Worm (Caenorhabditis elegans) whole organism, midembryonic: ENCODE measurements around the gene T10D4.1.

Experiments
- T22C8.4 ChIP-seq: fragments of 200-800 bp; sonication (Bioruptor generic); IDR thresholded peaks from 2 replicates; pipeline ENCODE4 v1.3.6; 2022; ENCODE audit warnings: missing genetic modification characterization, missing compliant biosample characterization
- cog-1 ChIP-seq: sonication (generic microtip); optimal IDR thresholded peaks from 2 replicates; lab custom pipeline; 2016; ENCODE audit warnings: missing genetic modification characterization, missing compliant biosample characterization
- flt-1 ChIP-seq: fragments of 200-800 bp; sonication (Bioruptor generic); IDR thresholded peaks from 2 replicates; pipeline ENCODE4 v1.3.6; 2022; ENCODE audit warnings: missing genetic modification characterization, missing compliant biosample characterization
- klf-2 ChIP-seq: fragments of 200-800 bp; sonication (Bioruptor generic); conservative IDR thresholded peaks from 2 replicates; pipeline ENCODE4 v1.3.6; 2022; ENCODE audit warnings: missing genetic modification reagents, missing genetic modification characterization, missing compliant biosample characterization
- med-1 ChIP-seq: sonication (generic microtip); optimal IDR thresholded peaks from 2 replicates; lab custom pipeline; 2017; ENCODE audit warnings: missing genetic modification characterization, mild to moderate bottlenecking, missing compliant biosample characterization, antibody characterized with exemption, missing genetic modification reagents; ENCODE audit not compliant: insufficient read depth
- ref-1 ChIP-seq: fragments of 200-800 bp; sonication (Bioruptor generic); conservative IDR thresholded peaks from 2 replicates; pipeline ENCODE4 v1.3.6; 2022; ENCODE audit warnings: missing genetic modification reagents, missing genetic modification characterization, missing compliant biosample characterization
- tab-1 ChIP-seq: fragments of 200-800 bp; sonication (Bioruptor generic); IDR thresholded peaks from 2 replicates; pipeline ENCODE4 v1.3.6; 2022; ENCODE audit warnings: missing genetic modification characterization, missing compliant biosample characterization
- ztf-29 ChIP-seq: fragments of 200-800 bp; sonication (Bioruptor generic); IDR thresholded peaks from 2 replicates; pipeline ENCODE4 v1.3.6; 2022; ENCODE audit warnings: missing genetic modification reagents, missing genetic modification characterization, missing compliant biosample characterization

DNA sequence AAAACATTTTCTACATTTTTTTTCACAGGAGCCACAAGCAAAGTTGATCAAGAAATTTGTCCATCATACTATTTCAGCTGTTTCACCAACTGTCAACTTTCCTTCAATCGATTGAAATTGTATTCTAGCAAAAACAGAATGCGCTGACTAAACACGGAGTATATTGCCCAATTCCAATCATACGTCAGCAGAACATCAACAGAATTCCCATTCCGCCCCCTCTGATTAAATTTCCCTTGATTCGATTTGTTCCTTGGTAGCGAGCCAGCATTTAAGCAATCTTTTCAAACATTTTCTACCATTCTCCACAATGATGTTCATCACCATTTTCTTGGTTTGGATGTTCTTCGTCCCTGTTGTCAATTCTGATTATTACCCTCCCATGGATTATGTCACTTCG lies 4.1 kb upstream of the T10D4.1 start, which contains the start of gene T10D4.15:
- TF ChIP-seq cog-1 (no peak), ref-1 (GFP tag; lab: Robert Waterston, UW) (no peak), klf-2 (GFP tag; lab: Robert Waterston, UW) (no peak), ztf-29 (GFP tag; lab: Robert Waterston, UW) (no peak), med-1 (GFP tag; lab: Kevin White, UChicago) (no peak), flt-1 (GFP tag; lab: Robert Waterston, UW) (no peak), T22C8.4 (no peak), tab-1 (no peak)
